Worm (Caenorhabditis elegans) whole organism, early embryonic: ENCODE data around the gene F21C10.7.

Experiments used
- B0310.2 ChIP-seq: sonication (generic microtip); optimal IDR thresholded peaks from 2 replicates; lab custom pipeline; 2016; ENCODE audit warnings: mild to moderate bottlenecking, missing genetic modification characterization, missing compliant biosample characterization
- aly-1 ChIP-seq: sonication (generic microtip); optimal IDR thresholded peaks from 2 replicates; lab custom pipeline; 2016; ENCODE audit warnings: missing genetic modification characterization, missing compliant biosample characterization
- ama-1 ChIP-seq: fragments of 150-350 bp; optimal IDR thresholded peaks from 2 replicates; lab custom pipeline; 2014
- ets-7 ChIP-seq: sonication (generic microtip); optimal IDR thresholded peaks from 2 replicates; lab custom pipeline; 2016; ENCODE audit warnings: missing genotype, missing genetic modification characterization, missing compliant biosample characterization
- flt-1 ChIP-seq: fragments of 200-800 bp; sonication (Bioruptor generic); IDR thresholded peaks from 2 replicates; pipeline ENCODE4 v1.3.6; 2022; ENCODE audit warnings: missing genetic modification characterization, missing compliant biosample characterization
- scrt-1 ChIP-seq: fragments of 200-800 bp; sonication (Bioruptor generic); IDR thresholded peaks from 2 replicates; pipeline ENCODE4 v1.3.6; 2022; ENCODE audit warnings: missing genetic modification characterization, missing compliant biosample characterization
- tbx-37 ChIP-seq: fragments of 200-800 bp; sonication (Bioruptor generic); conservative IDR thresholded peaks from 2 replicates; pipeline ENCODE4 v1.3.6; 2022; ENCODE audit warnings: missing genetic modification reagents, missing genetic modification characterization, missing compliant biosample characterization
- tra-4 ChIP-seq: sonication (generic microtip); optimal IDR thresholded peaks from 2 replicates; lab custom pipeline; 2017; ENCODE audit warnings: missing genetic modification characterization, missing compliant biosample characterization

- no peak for TF ChIP-seq ama-1 (lab: Kevin White, UChicago)
- TF ChIP-seq tbx-37 = no peak
- TF ChIP-seq flt-1 (GFP tag; lab: Robert Waterston, UW) = no peak
- no peak for TF ChIP-seq aly-1 (tag; lab: Kevin White, UChicago)
- TF ChIP-seq B0310.2 (tag; lab: Kevin White, UChicago) = no peak
- TF ChIP-seq ets-7 (tag; lab: Kevin White, UChicago) = no peak
- no peak for TF ChIP-seq scrt-1 (GFP tag; lab: Robert Waterston, UW)
- no peak for TF ChIP-seq tra-4 (tag; lab: Kevin White, UChicago)
These were observed 18.2 kb downstream of the F21C10.7 start, which contains the start of gene F21C10.19 for ce11 chrV:9130766-9131165.
